Worm (Caenorhabditis elegans) whole organism, midembryonic: ENCODE data around the gene gbf-1.

Experiments used
- cog-1 ChIP-seq: sonication (generic microtip); optimal IDR thresholded peaks from 2 replicates; lab custom pipeline; 2016; ENCODE audit warnings: missing genetic modification characterization, missing compliant biosample characterization
- flt-1 ChIP-seq: fragments of 200-800 bp; sonication (Bioruptor generic); IDR thresholded peaks from 2 replicates; pipeline ENCODE4 v1.3.6; 2022; ENCODE audit warnings: missing genetic modification characterization, missing compliant biosample characterization
- klf-2 ChIP-seq: fragments of 200-800 bp; sonication (Bioruptor generic); conservative IDR thresholded peaks from 2 replicates; pipeline ENCODE4 v1.3.6; 2022; ENCODE audit warnings: missing genetic modification reagents, missing genetic modification characterization, missing compliant biosample characterization
- med-1 ChIP-seq: sonication (generic microtip); optimal IDR thresholded peaks from 2 replicates; lab custom pipeline; 2017; ENCODE audit warnings: missing genetic modification characterization, mild to moderate bottlenecking, missing compliant biosample characterization, antibody characterized with exemption, missing genetic modification reagents; ENCODE audit not compliant: insufficient read depth
- ref-1 ChIP-seq: fragments of 200-800 bp; sonication (Bioruptor generic); conservative IDR thresholded peaks from 2 replicates; pipeline ENCODE4 v1.3.6; 2022; ENCODE audit warnings: missing genetic modification reagents, missing genetic modification characterization, missing compliant biosample characterization
- ztf-29 ChIP-seq: fragments of 200-800 bp; sonication (Bioruptor generic); IDR thresholded peaks from 2 replicates; pipeline ENCODE4 v1.3.6; 2022; ENCODE audit warnings: missing genetic modification reagents, missing genetic modification characterization, missing compliant biosample characterization

DNA sequence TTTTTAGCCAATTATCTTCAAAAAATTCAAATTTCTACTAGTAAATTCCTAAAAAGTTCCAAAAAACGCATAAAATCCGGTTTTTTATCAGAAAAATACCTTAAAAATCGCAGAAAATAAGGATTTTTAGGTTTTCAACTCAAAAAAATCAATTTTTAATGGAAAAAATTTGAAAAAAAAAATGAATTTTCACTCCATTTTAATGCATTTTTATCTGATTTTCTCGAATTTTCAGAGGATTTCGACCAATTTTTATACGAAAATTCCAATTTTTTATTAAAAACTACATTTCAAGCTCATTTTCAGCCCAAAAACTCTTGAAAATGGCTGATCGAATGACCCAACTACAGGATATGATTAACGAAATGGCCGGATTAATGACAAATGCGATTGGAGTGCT, 3.8 kb upstream of the gbf-1 start, which contains the start of gene mdt-21:
- TF ChIP-seq klf-2 (no peak), med-1 (GFP tag; lab: Kevin White, UChicago) (no peak), ref-1 (GFP tag; lab: Robert Waterston, UW) (no peak), flt-1 (GFP tag; lab: Robert Waterston, UW) (no peak), ztf-29 (no peak), cog-1 (tag; lab: Kevin White, UChicago) (no peak)
